Worm (Caenorhabditis elegans): ENCODE results near the gene T07E3.2.
A peak's percentile ranks its signal among the peaks of the same experiment; 100 is the strongest.

Gene T07E3.2

ce11 chrIII:6914840-6915239 is 8.3 kb downstream of the T07E3.2 start:
- TF ChIP-seq ces-1 (GFP tag; optimal IDR thresholded peaks at IDR 0.05) = peak; percentile 52
- TF ChIP-seq aha-1 (tag) = no peak
- TF ChIP-seq tag-97 (GFP tag; IDR thresholded peaks at IDR 0.05) = no peak
- TF ChIP-seq unc-39 (tag; optimal IDR thresholded peaks at IDR 0.05) = no peak
- TF ChIP-seq pqm-1 (tag; optimal IDR thresholded peaks at IDR 0.05) = no peak
- peak in 1 of 2 experiments; percentile 31 for TF ChIP-seq lsy-2 (tag; optimal IDR thresholded peaks at IDR 0.05)
- TF ChIP-seq zag-1 (tag; optimal IDR thresholded peaks at IDR 0.05) = no peak
- no peak for TF ChIP-seq arid-1 (GFP tag; conservative IDR thresholded peaks at IDR 0.05)
- TF ChIP-seq dmd-8 (GFP tag; IDR thresholded peaks at IDR 0.05) = no peak
- no peak for TF ChIP-seq egl-27 (tag; optimal IDR thresholded peaks at IDR 0.05)

DNA sequence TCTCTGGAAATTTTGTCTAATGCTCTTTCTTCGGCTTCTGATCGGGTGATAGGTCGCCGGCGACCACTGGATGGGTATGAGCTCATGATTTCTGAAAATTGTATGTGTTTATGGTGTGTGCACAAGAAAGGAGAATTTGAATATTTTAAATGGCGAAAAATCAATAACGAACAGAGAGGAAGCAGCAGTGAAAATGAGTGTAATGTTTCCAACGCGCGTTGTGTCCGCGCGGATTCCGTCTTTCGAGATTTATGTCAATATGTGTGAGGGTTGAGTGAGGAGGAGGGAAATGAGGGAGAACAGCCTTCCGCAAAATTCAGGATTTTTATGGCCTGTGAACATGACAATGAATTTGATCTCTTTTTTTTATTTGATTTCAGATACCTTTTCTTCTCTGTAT is 22.2 kb downstream of the T07E3.2 start, which contains the start of gene flap-1:
TSS of gene flap-1 (minus strand) at position 101 of the 400 bp plus-strand sequence.
- TF ChIP-seq ceh-28 (tag; optimal IDR thresholded peaks at IDR 0.05) (no peak), lin-39 (tag; optimal IDR thresholded peaks at IDR 0.05) (no peak), aha-1 (tag) (peak; percentile 89)

DNA sequence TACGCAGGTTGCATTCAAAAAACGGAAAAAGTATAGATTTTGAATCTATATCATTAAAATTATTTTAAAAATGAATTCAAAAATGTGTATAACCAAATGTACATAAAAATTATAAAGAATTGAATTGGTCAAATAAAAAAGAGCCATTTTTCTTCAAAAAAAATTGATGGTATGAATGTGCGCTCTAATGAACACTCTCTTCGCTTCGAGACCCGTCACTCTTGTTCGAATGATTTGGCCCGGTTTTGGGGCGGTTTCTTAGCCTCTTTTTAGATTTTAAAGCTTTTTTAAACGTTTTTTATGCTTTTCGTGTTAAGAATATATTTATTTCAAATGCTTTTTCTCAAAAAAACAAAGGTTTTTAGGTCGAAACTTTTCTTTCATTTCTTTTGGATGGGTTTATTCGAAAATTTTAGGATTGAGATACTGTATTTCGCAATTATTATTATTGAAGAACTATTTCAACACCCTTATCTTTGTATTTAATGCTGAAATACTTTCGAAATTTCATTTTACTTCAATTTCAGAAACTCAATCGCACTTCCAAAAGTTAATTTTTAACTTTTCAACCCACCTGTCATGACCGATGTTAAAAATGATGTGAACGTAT is 23.2 kb downstream of the T07E3.2 start, which contains the start of gene inf-1:
TSS of gene inf-1 (plus strand) at position 577 of the 610 bp plus-strand sequence.
- TF ChIP-seq jun-1 (tag; optimal IDR thresholded peaks at IDR 0.05) (no peak), D1046.2 (GFP tag; IDR thresholded peaks at IDR 0.05) (no peak), vab-7 (GFP tag; IDR thresholded peaks at IDR 0.05) (no peak), Y5F2A.4 (GFP tag; optimal IDR thresholded peaks at IDR 0.05) (no peak), F37D6.2 (tag; optimal IDR thresholded peaks at IDR 0.05) (no peak), set-16 (GFP tag; IDR thresholded peaks at IDR 0.05) (no peak), nhr-25 (tag; optimal IDR thresholded peaks at IDR 0.05; ENCODE audit: borderline replicate concordance, insufficient read depth) (no peak), pha-4 (GFP tag; IDR thresholded peaks at IDR 0.05) (no peak), pha-4 (tag; optimal IDR thresholded peaks at IDR 0.05) (peak; percentile 29), mep-1 (tag; optimal IDR thresholded peaks at IDR 0.05) (peak; percentile 48), mes-2 (tag; optimal IDR thresholded peaks at IDR 0.05; ENCODE audit: poor library complexity, severe bottlenecking) (peak; percentile 65), pqm-1 (tag; optimal IDR thresholded peaks at IDR 0.05) (no peak), spr-1 (tag; optimal IDR thresholded peaks at IDR 0.05) (no peak), F10B5.3 (tag; optimal IDR thresholded peaks at IDR 0.05) (no peak), tag-97 (GFP tag; IDR thresholded peaks at IDR 0.05) (no peak), php-3 (GFP tag; IDR thresholded peaks at IDR 0.05) (no peak), T20F7.1 (GFP tag; optimal IDR thresholded peaks at IDR 0.05) (peak; percentile 49), ztf-11 (tag; optimal IDR thresholded peaks at IDR 0.05) (no peak), unc-130 (GFP tag; optimal IDR thresholded peaks at IDR 0.05) (no peak), hlh-30 (tag; optimal IDR thresholded peaks at IDR 0.05; ENCODE audit: insufficient read depth) (peak; percentile 25), nhr-28 (tag; optimal IDR thresholded peaks at IDR 0.05) (no peak), lim-7 (GFP tag; IDR thresholded peaks at IDR 0.05) (no peak), lsy-2 (tag; optimal IDR thresholded peaks at IDR 0.05) (peak in 1 of 2 experiments; percentile 82), ceh-20 (GFP tag; IDR thresholded peaks at IDR 0.05) (no peak), tra-1 (GFP tag; IDR thresholded peaks at IDR 0.05) (no peak), ceh-44 (GFP tag; IDR thresholded peaks at IDR 0.05) (no peak), snpc-4 (tag; optimal IDR thresholded peaks at IDR 0.05) (no peak), nhr-6 (tag; optimal IDR thresholded peaks at IDR 0.05) (no peak), egl-43 (GFP tag; IDR thresholded peaks at IDR 0.05) (no peak), zag-1 (tag; optimal IDR thresholded peaks at IDR 0.05) (no peak), ctbp-1 (GFP tag; IDR thresholded peaks at IDR 0.05) (no peak), F49E8.2 (tag; optimal IDR thresholded peaks at IDR 0.05; ENCODE audit: borderline replicate concordance) (no peak), ZK337.2 (GFP tag; IDR thresholded peaks at IDR 0.05) (no peak), nhr-237 (tag; optimal IDR thresholded peaks at IDR 0.05) (no peak), madf-9 (GFP tag; conservative IDR thresholded peaks at IDR 0.05) (no peak), dmd-9 (GFP tag; IDR thresholded peaks at IDR 0.05) (no peak), nhr-102 (tag; optimal IDR thresholded peaks at IDR 0.05) (no peak), ztf-7 (tag; optimal IDR thresholded peaks at IDR 0.05) (no peak), ceh-82 (tag; optimal IDR thresholded peaks at IDR 0.05) (no peak), fkh-10 (GFP tag; optimal IDR thresholded peaks at IDR 0.05) (peak; percentile 28)

Data from whole organism, L4 larva.